Worm (Caenorhabditis elegans) whole organism, L1 larva: ENCODE measurements around the gene Y32B12B.2.

ENCODE experiments used
- C16A3.4 ChIP-seq: fragments of 150-350 bp; optimal IDR thresholded peaks from 2 replicates; lab custom pipeline; 2014; ENCODE audit warnings: missing biosample characterization, missing genetic modification characterization
- C34B4.2 ChIP-seq: sonication (generic microtip); optimal IDR thresholded peaks from 2 replicates; lab custom pipeline; 2017; ENCODE audit warnings: mild to moderate bottlenecking, missing genetic modification characterization, missing compliant biosample characterization
- F16B12.6 ChIP-seq: fragments of 150-350 bp; optimal IDR thresholded peaks from 2 replicates; lab custom pipeline; 2014; ENCODE audit warnings: missing biosample characterization, missing genetic modification characterization
- Y116A8C.19 ChIP-seq: sonication (generic microtip); optimal IDR thresholded peaks from 2 replicates; lab custom pipeline; 2016; ENCODE audit warnings: missing compliant biosample characterization, missing genetic modification characterization, borderline replicate concordance
- aha-1 ChIP-seq: fragments of 150-350 bp; optimal IDR thresholded peaks from 2 replicates; lab custom pipeline; 2014; ENCODE audit warnings: missing biosample characterization, missing genetic modification characterization
- alr-1 ChIP-seq: fragments of 200-800 bp; sonication (Bioruptor generic); optimal IDR thresholded peaks from 2 replicates; lab custom pipeline; 2018; ENCODE audit warnings: borderline replicate concordance, mild to moderate bottlenecking, missing genetic modification characterization, missing compliant biosample characterization
- blmp-1 ChIP-seq: fragments of 150-350 bp; optimal IDR thresholded peaks from 2 replicates; lab custom pipeline; 2014; ENCODE audit warnings: missing biosample characterization, missing genetic modification characterization
- ceh-8 ChIP-seq: fragments of 200-800 bp; sonication (Bioruptor generic); optimal IDR thresholded peaks from 2 replicates; lab custom pipeline; 2018; ENCODE audit warnings: mild to moderate bottlenecking, missing genetic modification characterization, moderate library complexity, missing compliant biosample characterization
- ceh-82 ChIP-seq, 3 experiments: fragments of 150-350 bp in 1 of 3; sonication (generic microtip) in 2 of 3; optimal IDR thresholded peaks; 2 replicates each; lab custom pipeline; 2014 to 2017; ENCODE audit warnings: missing biosample characterization in 3 of 3, missing genetic modification characterization in 3 of 3
- ceh-88 ChIP-seq: fragments of 200-800 bp; sonication (Bioruptor generic); IDR thresholded peaks from 2 replicates; pipeline ENCODE4 v1.3.6; 2022; ENCODE audit warnings: missing genetic modification characterization, missing compliant biosample characterization
- dpl-1 ChIP-seq, 3 experiments: fragments of 150-350 bp in 2 of 3; sonication (generic microtip) in 1 of 3; optimal IDR thresholded peaks; 2 replicates each; lab custom pipeline; 2014 to 2017; ENCODE audit warnings: missing biosample characterization in 3 of 3, missing genetic modification characterization in 3 of 3, missing genetic modification reagents in 3 of 3
- efl-1 ChIP-seq, 4 experiments: fragments of 150-350 bp; optimal IDR thresholded peaks in 3 of 4; peaks in 1 of 4; 1 replicate in 1 of 4; 2 replicates in 3 of 4; lab custom pipeline; 2014; ENCODE audit warnings: missing biosample characterization in 2 of 4, missing genetic modification characterization in 2 of 4, missing genetic modification reagents in 2 of 4
- efl-3 ChIP-seq: fragments of 200-800 bp; sonication (Bioruptor generic); optimal IDR thresholded peaks from 2 replicates; lab custom pipeline; 2018; ENCODE audit warnings: mild to moderate bottlenecking, missing genetic modification characterization, missing compliant biosample characterization
- egl-13 ChIP-seq: sonication (generic microtip); optimal IDR thresholded peaks from 2 replicates; lab custom pipeline; 2016; ENCODE audit warnings: missing genotype, missing genetic modification reagents, missing genetic modification characterization, missing compliant biosample characterization
- elt-2 ChIP-seq: sonication (generic microtip); optimal IDR thresholded peaks from 2 replicates; lab custom pipeline; 2016; ENCODE audit warnings: missing genetic modification characterization, mild to moderate bottlenecking, inconsistent platforms, missing compliant biosample characterization, missing genetic modification reagents
- elt-3 ChIP-seq, 6 experiments: fragments of 150-350 bp in 1 of 6; sonication (generic microtip); optimal IDR thresholded peaks; 2 replicates each; lab custom pipeline; 2017 to 2018; ENCODE audit warnings: missing biosample characterization in 6 of 6, missing genetic modification characterization in 6 of 6, inconsistent platforms in 1 of 6
- ets-5 ChIP-seq: fragments of 200-800 bp; sonication (Bioruptor generic); IDR thresholded peaks from 2 replicates; pipeline ENCODE4 v1.3.6; 2022; ENCODE audit warnings: missing genetic modification characterization, missing compliant biosample characterization
- fkh-4 ChIP-seq: sonication (generic microtip); optimal IDR thresholded peaks from 2 replicates; lab custom pipeline; 2016; ENCODE audit warnings: missing compliant biosample characterization, missing genetic modification characterization, borderline replicate concordance
- fkh-8 ChIP-seq: sonication (generic microtip); optimal IDR thresholded peaks from 2 replicates; lab custom pipeline; 2016; ENCODE audit warnings: mild to moderate bottlenecking, missing genetic modification characterization, missing compliant biosample characterization
- fos-1 ChIP-seq: fragments of 150-350 bp; optimal IDR thresholded peaks from 2 replicates; lab custom pipeline; 2014; ENCODE audit warnings: missing biosample characterization, missing genetic modification characterization
- grh-1 ChIP-seq: fragments of 200-800 bp; sonication (Bioruptor generic); IDR thresholded peaks from 2 replicates; pipeline ENCODE4 v1.3.6; 2022; ENCODE audit warnings: missing genetic modification reagents, missing genetic modification characterization, missing compliant biosample characterization
- hlh-17 ChIP-seq: fragments of 200-800 bp; sonication (Bioruptor generic); optimal IDR thresholded peaks from 2 replicates; lab custom pipeline; 2018; ENCODE audit warnings: missing genetic modification characterization, mild to moderate bottlenecking, missing compliant biosample characterization, moderate library complexity, borderline replicate concordance
- hlh-4 ChIP-seq: sonication (generic microtip); optimal IDR thresholded peaks from 2 replicates; lab custom pipeline; 2016; ENCODE audit warnings: mild to moderate bottlenecking, missing genetic modification characterization, missing compliant biosample characterization
- irx-1 ChIP-seq: sonication (generic microtip); optimal IDR thresholded peaks from 2 replicates; lab custom pipeline; 2016; ENCODE audit warnings: missing genetic modification characterization, missing compliant biosample characterization
- isw-1 ChIP-seq: fragments of 200-800 bp; sonication (Bioruptor generic); IDR thresholded peaks from 2 replicates; pipeline ENCODE4 v1.3.6; 2022; ENCODE audit warnings: missing genetic modification characterization, missing compliant biosample characterization
- jun-1 ChIP-seq: fragments of 150-350 bp; optimal IDR thresholded peaks from 2 replicates; lab custom pipeline; 2014; ENCODE audit warnings: missing biosample characterization, missing genetic modification reagents, missing genetic modification characterization
- lin-14 ChIP-seq: fragments of 200-800 bp; sonication (Bioruptor generic); optimal IDR thresholded peaks from 2 replicates; lab custom pipeline; 2018; ENCODE audit warnings: mild to moderate bottlenecking, missing genetic modification characterization, moderate library complexity, missing compliant biosample characterization
- lin-35 ChIP-seq, 2 experiments: fragments of 150-350 bp; optimal IDR thresholded peaks; 2 replicates each; lab custom pipeline; 2014; ENCODE audit warnings: missing biosample characterization in 2 of 2, missing genetic modification characterization in 2 of 2, missing genetic modification reagents in 2 of 2
- lin-39 ChIP-seq: fragments of 150-350 bp; optimal IDR thresholded peaks from 2 replicates; lab custom pipeline; 2014; ENCODE audit warnings: missing biosample characterization, missing genetic modification reagents, missing genetic modification characterization
- lir-3 ChIP-seq: sonication (generic microtip); optimal IDR thresholded peaks from 2 replicates; lab custom pipeline; 2016; ENCODE audit warnings: mild to moderate bottlenecking, missing genetic modification characterization, moderate library complexity, missing compliant biosample characterization; ENCODE audit not compliant: poor library complexity
- lsy-2 ChIP-seq, 2 experiments: fragments of 150-350 bp; optimal IDR thresholded peaks; 2 replicates each; lab custom pipeline; 2014; ENCODE audit warnings: missing biosample characterization in 2 of 2, missing genetic modification characterization in 2 of 2
- nhr-28 ChIP-seq: fragments of 150-350 bp; optimal IDR thresholded peaks from 2 replicates; lab custom pipeline; 2014; ENCODE audit warnings: missing biosample characterization, missing genetic modification characterization
- nhr-76 ChIP-seq: sonication (generic microtip); optimal IDR thresholded peaks from 2 replicates; lab custom pipeline; 2017; ENCODE audit warnings: missing biosample characterization, missing genetic modification characterization
- nhr-77 ChIP-seq: fragments of 150-350 bp; optimal IDR thresholded peaks from 2 replicates; lab custom pipeline; 2014; ENCODE audit warnings: missing biosample characterization, missing genetic modification characterization
- nhr-90 ChIP-seq: sonication (generic microtip); optimal IDR thresholded peaks from 2 replicates; lab custom pipeline; 2016; ENCODE audit warnings: mild to moderate bottlenecking, missing genetic modification characterization, missing compliant biosample characterization; ENCODE audit not compliant: poor library complexity
- pag-3 ChIP-seq: sonication (generic microtip); optimal IDR thresholded peaks from 2 replicates; lab custom pipeline; 2017; ENCODE audit warnings: missing genetic modification characterization, mild to moderate bottlenecking, missing compliant biosample characterization, antibody characterized with exemption, borderline replicate concordance; ENCODE audit not compliant: insufficient read depth
- rnt-1 ChIP-seq: sonication (generic microtip); optimal IDR thresholded peaks from 2 replicates; lab custom pipeline; 2016; ENCODE audit warnings: mild to moderate bottlenecking, missing genetic modification characterization, moderate library complexity, missing compliant biosample characterization
- skn-1 ChIP-seq: fragments of 150-350 bp; optimal IDR thresholded peaks from 2 replicates; lab custom pipeline; 2014; ENCODE audit warnings: missing biosample characterization, missing genetic modification characterization
- snpc-4 ChIP-seq: fragments of 150-350 bp; optimal IDR thresholded peaks from 2 replicates; lab custom pipeline; 2014; ENCODE audit warnings: missing biosample characterization, missing genetic modification characterization
- sox-4 ChIP-seq: sonication (generic microtip); optimal IDR thresholded peaks from 2 replicates; lab custom pipeline; 2016; ENCODE audit warnings: missing genetic modification characterization, missing compliant biosample characterization
- sptf-1 ChIP-seq: fragments of 150-350 bp; optimal IDR thresholded peaks from 2 replicates; lab custom pipeline; 2014; ENCODE audit warnings: missing biosample characterization, missing genetic modification characterization
- swsn-7 ChIP-seq: sonication (generic microtip); optimal IDR thresholded peaks from 2 replicates; lab custom pipeline; 2016; ENCODE audit warnings: missing genetic modification characterization, missing compliant biosample characterization
- unc-62 ChIP-seq: fragments of 150-350 bp; optimal IDR thresholded peaks from 2 replicates; lab custom pipeline; 2014; ENCODE audit warnings: missing biosample characterization, missing genetic modification reagents, missing genetic modification characterization
- unc-86 ChIP-seq: sonication (generic microtip); optimal IDR thresholded peaks from 2 replicates; lab custom pipeline; 2016; ENCODE audit warnings: missing genetic modification characterization, missing compliant biosample characterization
- unc-98 ChIP-seq: fragments of 200-800 bp; sonication (Bioruptor generic); IDR thresholded peaks from 2 replicates; pipeline ENCODE4 v1.3.6; 2022; ENCODE audit warnings: missing genetic modification characterization, missing compliant biosample characterization
- xbp-1 ChIP-seq: sonication (generic microtip); optimal IDR thresholded peaks from 2 replicates; lab custom pipeline; 2016; ENCODE audit warnings: missing genetic modification characterization, missing compliant biosample characterization
- zag-1 ChIP-seq: fragments of 150-350 bp; optimal IDR thresholded peaks from 2 replicates; lab custom pipeline; 2014; ENCODE audit warnings: missing biosample characterization, missing genetic modification characterization
- zip-4 ChIP-seq: fragments of 200-800 bp; sonication (Bioruptor generic); optimal IDR thresholded peaks from 2 replicates; lab custom pipeline; 2018; ENCODE audit warnings: mild to moderate bottlenecking, missing genetic modification characterization, moderate library complexity, missing compliant biosample characterization
- ztf-11 ChIP-seq, 2 experiments: sonication (generic microtip); optimal IDR thresholded peaks; 2 replicates each; lab custom pipeline; 2016 to 2017; ENCODE audit warnings: missing genetic modification characterization in 2 of 2, missing biosample characterization in 1 of 2, missing compliant biosample characterization in 1 of 2
- ztf-4 ChIP-seq: fragments of 150-350 bp; optimal IDR thresholded peaks from 2 replicates; lab custom pipeline; 2014; ENCODE audit warnings: missing biosample characterization, missing genetic modification characterization

The Y32B12B.2 gene

ce11 chrV:16591992-16592798, 54.0 kb downstream of the Y32B12B.2 start, which contains the start of gene srh-269:
Gene srh-269 (minus strand): TSS chrV:16592042.
- no peak for TF ChIP-seq C34B4.2 (tag; lab: Kevin White, UChicago)
- TF ChIP-seq irx-1 = peak; percentile 12
- no peak for TF ChIP-seq zip-4 (GFP tag; lab: Kevin White, UChicago)
- no peak for TF ChIP-seq ceh-8 (GFP tag; lab: Kevin White, UChicago)
- no peak for TF ChIP-seq fkh-8
- peak in 1 of 6 experiments; percentile 6 for TF ChIP-seq elt-3 (tag; optimal IDR thresholded peaks at IDR 0.05; lab: Kevin White, UChicago)
- no peak for TF ChIP-seq efl-3
- TF ChIP-seq lin-14 (GFP tag; lab: Kevin White, UChicago) = peak; percentile 45
- no peak for TF ChIP-seq ceh-88 (GFP tag; lab: Robert Waterston, UW)
- TF ChIP-seq isw-1 (GFP tag; lab: Robert Waterston, UW) = no peak
- TF ChIP-seq hlh-4 (tag; lab: Kevin White, UChicago) = no peak
- TF ChIP-seq F16B12.6 (tag; lab: Kevin White, UChicago) = no peak
- TF ChIP-seq ztf-11 (tag; optimal IDR thresholded peaks at IDR 0.05; lab: Kevin White, UChicago) = no peak
- TF ChIP-seq elt-2 = peak; percentile 65
- TF ChIP-seq snpc-4 (tag; lab: Kevin White, UChicago) = peak; percentile 61
- TF ChIP-seq lir-3 (tag; lab: Kevin White, UChicago) = no peak
- TF ChIP-seq swsn-7 (tag; lab: Kevin White, UChicago) = peak; percentile 50
- peak; percentile 28 to 55 for TF ChIP-seq efl-1 (optimal IDR thresholded peaks at IDR 0.05; lab: Kevin White, UChicago)
- peak; percentile 8 to 92 for TF ChIP-seq efl-1 (GFP tag; optimal IDR thresholded peaks at IDR 0.05 in 1 of 2; lab: Kevin White, UChicago)
- TF ChIP-seq alr-1 = no peak
- peak; percentile 75 for TF ChIP-seq ztf-4 (tag; lab: Kevin White, UChicago)
- TF ChIP-seq fkh-4 (tag; lab: Kevin White, UChicago) = no peak
- no peak for TF ChIP-seq nhr-76 (tag; lab: Kevin White, UChicago)
- no peak for TF ChIP-seq grh-1
- TF ChIP-seq unc-86 (tag; lab: Kevin White, UChicago) = no peak
- TF ChIP-seq unc-98 (GFP tag; lab: Robert Waterston, UW) = no peak
- peak in 2 of 3 experiments; percentile 38 to 39 for TF ChIP-seq dpl-1 (GFP tag; optimal IDR thresholded peaks at IDR 0.05; lab: Kevin White, UChicago)
- no peak for TF ChIP-seq sox-4 (tag; lab: Kevin White, UChicago)
- TF ChIP-seq xbp-1 (tag; lab: Kevin White, UChicago) = peak; percentile 31
- no peak for TF ChIP-seq pag-3 (tag; lab: Kevin White, UChicago)
- peak; percentile 48 for TF ChIP-seq nhr-77 (tag; lab: Kevin White, UChicago)
- TF ChIP-seq aha-1 = no peak
- TF ChIP-seq C16A3.4 (tag; lab: Kevin White, UChicago) = peak; percentile 56
- peak; percentile 12 to 71 for TF ChIP-seq lin-35 (GFP tag; optimal IDR thresholded peaks at IDR 0.05; lab: Kevin White, UChicago)
- no peak for TF ChIP-seq hlh-17 (GFP tag; lab: Kevin White, UChicago)
- peak; percentile 86 for TF ChIP-seq rnt-1 (tag; lab: Kevin White, UChicago)
- TF ChIP-seq ceh-82 (tag; optimal IDR thresholded peaks at IDR 0.05; lab: Kevin White, UChicago) = peak in 1 of 3 experiments; percentile 33
- peak; percentile 13 for TF ChIP-seq fos-1 (tag; lab: Kevin White, UChicago)
- peak; percentile 11 for TF ChIP-seq skn-1 (tag; lab: Kevin White, UChicago)
- TF ChIP-seq Y116A8C.19 = no peak
- peak; percentile 24 to 55 for TF ChIP-seq lsy-2 (tag; optimal IDR thresholded peaks at IDR 0.05; lab: Kevin White, UChicago)
- TF ChIP-seq unc-62 (GFP tag; lab: Kevin White, UChicago) = no peak
- no peak for TF ChIP-seq egl-13 (tag; lab: Kevin White, UChicago)
- TF ChIP-seq jun-1 (tag; lab: Kevin White, UChicago) = peak; percentile 51
- no peak for TF ChIP-seq sptf-1 (tag; lab: Kevin White, UChicago)
- TF ChIP-seq zag-1 = no peak
- no peak for TF ChIP-seq lin-39 (tag; lab: Kevin White, UChicago)
- peak; percentile 62 for TF ChIP-seq nhr-90 (tag; lab: Kevin White, UChicago)
- no peak for TF ChIP-seq nhr-28
- TF ChIP-seq blmp-1 (tag; lab: Kevin White, UChicago) = no peak
- TF ChIP-seq ets-5 = no peak
